Fruit fly (Drosophila melanogaster): ENCODE results near the gene Bacc.
A peak's percentile ranks its signal among the peaks of the same experiment; 100 is the strongest.

Gene Bacc

DNA sequence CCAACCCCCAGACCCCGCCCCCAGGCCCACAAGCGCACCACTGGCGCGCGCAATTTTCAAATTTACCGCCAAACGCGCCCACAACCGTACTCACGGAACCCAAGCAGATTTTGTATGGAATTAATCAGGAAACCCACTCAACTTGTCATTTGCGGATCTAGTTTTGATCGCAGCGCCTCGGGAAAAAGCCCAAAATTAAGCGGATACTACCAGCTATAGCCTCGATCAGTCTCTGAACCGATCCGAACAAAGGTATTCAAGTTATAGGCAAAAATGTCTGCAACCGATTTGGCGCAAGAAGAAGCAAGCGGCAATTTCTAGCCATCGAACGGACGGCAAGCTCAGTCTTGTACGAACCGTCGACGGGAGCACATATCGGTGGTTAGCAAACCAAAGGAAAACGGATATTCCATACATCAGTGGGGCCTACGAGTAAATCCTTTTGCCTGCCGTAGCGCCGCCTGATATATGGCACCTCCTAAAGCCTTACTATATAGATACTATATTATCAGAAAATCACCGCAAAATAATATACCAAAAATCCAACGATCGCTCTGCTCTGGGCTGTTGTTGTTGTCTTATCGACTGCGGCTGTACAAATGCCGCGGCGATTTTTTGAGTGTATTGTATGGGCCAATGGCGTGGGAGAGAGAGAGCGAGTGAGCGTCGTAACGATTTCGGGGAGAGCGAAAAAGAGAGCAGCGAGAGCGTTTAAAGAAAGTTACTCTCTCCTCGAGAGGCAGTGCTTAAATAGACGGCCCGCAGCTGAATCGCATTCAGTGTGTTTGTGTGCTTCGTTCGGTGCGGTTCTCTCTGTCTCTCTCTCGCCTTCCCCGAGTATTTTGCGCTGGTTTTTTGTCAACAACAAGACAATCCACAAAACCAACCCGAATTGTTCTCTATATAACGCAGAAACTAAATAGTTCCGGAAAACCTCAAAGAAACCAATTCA, 491 bp downstream of the Bacc start, which contains the start of gene Pgk:
Gene Pgk, minus strand, starts transcription at position 609 of the 952 bp plus-strand sequence.
- TF ChIP-seq psq (optimal IDR thresholded peaks at IDR 0.05) = peak; percentile 84
- TF ChIP-seq EcR (GFP tag; optimal IDR thresholded peaks at IDR 0.05) = no peak
- no peak for TF ChIP-seq usp (GFP tag; optimal IDR thresholded peaks at IDR 0.05)
- peak; percentile 100 for TF ChIP-seq Dll (optimal IDR thresholded peaks at IDR 0.05)

DNA sequence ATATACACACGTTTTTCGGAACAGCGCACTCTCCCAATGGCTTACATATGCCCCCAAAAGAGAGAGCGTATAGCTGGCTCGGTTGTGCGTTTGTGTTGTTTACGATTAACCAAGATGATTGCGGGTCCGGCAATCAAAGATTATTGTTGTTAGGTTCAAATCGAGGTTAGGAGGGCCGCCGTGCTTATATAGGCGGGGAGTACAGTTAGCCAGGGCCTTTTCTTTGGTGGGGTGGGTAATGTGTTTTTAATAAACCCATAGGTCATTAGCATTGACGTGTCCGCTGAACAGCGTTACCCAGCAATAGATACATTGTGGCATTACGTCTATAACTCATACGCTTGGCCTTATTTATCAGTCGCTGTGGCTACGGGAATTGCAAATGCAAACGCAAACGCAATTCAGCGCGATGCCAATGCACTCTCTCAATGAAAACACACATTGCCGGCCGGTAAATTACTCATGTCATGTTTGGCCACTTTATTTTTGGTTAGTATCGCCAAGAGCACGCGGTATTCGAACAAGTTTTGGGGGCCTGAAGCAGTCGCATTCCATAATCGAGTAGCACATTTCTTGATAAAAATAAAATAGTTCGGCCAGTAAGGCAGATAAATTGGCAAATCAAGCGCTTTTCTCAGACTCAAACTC, 1.7 kb downstream of the Bacc start:
- TF ChIP-seq usp (GFP tag; optimal IDR thresholded peaks at IDR 0.05) = no peak
- TF ChIP-seq EcR (GFP tag; optimal IDR thresholded peaks at IDR 0.05) = peak in 1 of 2 experiments; percentile 67
- TF ChIP-seq psq (optimal IDR thresholded peaks at IDR 0.05) = no peak
- TF ChIP-seq Dll (optimal IDR thresholded peaks at IDR 0.05) = no peak
- TF ChIP-seq CG8478 (optimal IDR thresholded peaks at IDR 0.05) = no peak
- no peak for TF ChIP-seq pan (optimal IDR thresholded peaks at IDR 0.05)

DNA sequence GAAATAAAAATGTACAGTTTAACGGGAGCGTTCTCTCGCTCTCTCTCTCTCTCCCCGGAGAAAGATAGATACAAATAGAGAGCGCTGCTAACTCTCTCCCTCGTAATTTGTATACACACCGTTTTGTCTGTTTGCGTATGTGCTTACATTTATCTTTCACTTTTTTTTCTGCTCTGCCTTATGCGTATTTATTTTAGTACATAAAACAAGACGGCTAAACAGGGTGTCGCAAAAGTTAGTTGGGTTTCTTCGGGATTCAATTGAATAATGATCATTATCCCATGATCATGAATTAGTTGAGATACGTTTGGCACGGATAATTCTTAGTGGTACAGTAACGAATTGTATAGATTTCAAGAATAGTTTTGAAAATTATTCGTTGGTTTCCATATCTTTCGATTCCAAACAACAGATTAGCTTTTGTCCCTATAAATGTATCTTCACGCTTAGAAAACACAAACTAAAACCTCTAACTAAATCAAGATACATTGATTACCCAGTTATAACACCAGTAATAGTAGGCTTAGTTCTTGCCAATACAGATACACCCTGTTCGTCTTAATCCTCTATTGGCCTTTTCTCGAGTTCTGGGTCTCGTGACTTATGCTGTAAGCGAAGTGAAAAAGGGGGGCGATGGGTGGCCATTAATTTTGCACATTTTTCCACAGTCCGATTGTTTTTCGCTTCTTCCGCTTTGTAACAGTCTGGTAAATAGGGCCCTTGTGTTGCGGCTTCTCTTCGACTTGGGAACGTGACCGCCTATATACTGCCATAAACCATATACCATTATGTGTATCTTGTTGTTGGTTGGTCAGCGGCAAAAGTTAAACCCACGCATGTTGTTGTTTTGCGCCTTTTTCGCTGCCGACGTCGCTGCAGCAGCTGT, 2.4 kb downstream of the Bacc start:
- no peak for TF ChIP-seq pan (optimal IDR thresholded peaks at IDR 0.05)

DNA sequence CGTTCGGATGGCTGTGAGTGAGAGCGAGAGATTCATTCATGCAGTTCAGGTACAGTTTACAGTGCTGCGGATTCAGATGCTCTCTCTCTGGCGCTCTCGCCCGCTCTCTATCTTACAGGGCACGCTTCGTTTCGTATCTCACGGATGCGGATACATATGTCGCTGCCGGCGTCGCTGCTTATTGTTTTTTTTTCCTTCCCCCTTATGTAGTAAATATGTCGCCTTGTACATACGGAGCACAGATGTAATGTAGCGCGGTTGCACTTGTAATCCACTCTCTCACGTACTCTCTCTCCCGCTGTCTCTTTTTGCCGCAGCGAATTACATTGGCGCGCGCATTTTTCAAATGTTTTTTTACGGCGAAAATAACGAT, 3.1 kb downstream of the Bacc start:
- peak; percentile 97 for TF ChIP-seq Dll (optimal IDR thresholded peaks at IDR 0.05)
- TF ChIP-seq psq (optimal IDR thresholded peaks at IDR 0.05) = no peak

DNA sequence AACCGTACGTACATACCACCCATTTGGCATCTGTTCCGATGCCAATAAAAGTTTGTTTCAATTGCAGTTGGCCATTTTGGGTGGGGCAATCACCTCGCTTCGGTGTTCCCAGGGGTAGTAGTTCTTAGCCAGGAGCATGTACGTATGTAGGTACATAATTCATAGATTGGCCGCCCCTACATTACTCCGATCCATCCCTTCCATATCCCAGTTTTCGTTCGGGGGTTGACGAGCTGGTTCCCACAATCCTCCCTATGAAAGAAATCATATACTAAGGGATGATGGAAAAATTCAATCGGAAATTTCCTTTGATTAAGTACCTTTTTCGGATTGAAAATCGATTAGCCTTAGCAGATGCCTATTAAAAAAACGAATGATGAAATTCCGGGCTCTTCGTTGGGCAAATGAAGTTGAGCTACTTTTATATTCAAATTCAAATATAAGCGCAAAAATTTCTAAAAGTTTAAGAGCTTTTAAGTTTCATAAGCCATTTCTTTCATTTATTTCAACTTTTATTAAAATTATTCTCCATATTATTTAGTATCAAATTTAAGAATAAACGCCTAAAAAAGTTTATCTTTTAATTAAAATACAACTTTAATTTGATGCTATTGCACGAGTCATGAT, 5.8 kb downstream of the Bacc start:
- no peak for TF ChIP-seq EcR (GFP tag; optimal IDR thresholded peaks at IDR 0.05)
- no peak for TF ChIP-seq Dll (optimal IDR thresholded peaks at IDR 0.05)
- no peak for TF ChIP-seq usp (GFP tag; optimal IDR thresholded peaks at IDR 0.05)
- TF ChIP-seq CG8478 (optimal IDR thresholded peaks at IDR 0.05) = no peak
- no peak for TF ChIP-seq psq (optimal IDR thresholded peaks at IDR 0.05)
- TF ChIP-seq pan (optimal IDR thresholded peaks at IDR 0.05) = no peak

DNA sequence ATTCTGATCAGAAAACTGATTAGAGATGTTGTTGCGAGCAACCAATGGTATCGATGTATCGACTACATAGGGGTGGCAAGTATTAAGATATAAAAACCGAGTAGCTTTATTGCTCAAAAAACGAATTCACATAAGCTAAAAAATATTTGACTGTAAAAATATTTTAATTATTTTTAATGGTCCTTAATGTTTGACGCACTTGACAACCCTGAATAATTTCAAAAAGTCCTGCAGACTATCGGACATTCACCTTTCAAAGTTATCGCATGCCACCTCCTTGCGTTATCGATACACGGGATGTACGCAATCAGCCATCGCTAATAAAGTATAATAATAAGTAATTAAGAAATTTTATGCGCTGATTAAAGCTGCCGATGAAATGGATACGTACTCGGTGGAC, 7.4 kb downstream of the Bacc start, which contains the start of the genes HemK2, Snapin and Tnpo-SR:
Gene HemK2, minus strand, starts transcription at position 24 of the 400 bp plus-strand sequence.
Gene Snapin, minus strand, starts transcription at position 24 of the 400 bp plus-strand sequence.
Gene Tnpo-SR, plus strand, starts transcription at position 271 of the 400 bp plus-strand sequence.
- TF ChIP-seq psq (optimal IDR thresholded peaks at IDR 0.05) = no peak
- no peak for TF ChIP-seq CG8478 (optimal IDR thresholded peaks at IDR 0.05)
- no peak for TF ChIP-seq usp (GFP tag; optimal IDR thresholded peaks at IDR 0.05)
- TF ChIP-seq EcR (GFP tag; optimal IDR thresholded peaks at IDR 0.05) = no peak
- no peak for TF ChIP-seq Dll (optimal IDR thresholded peaks at IDR 0.05)
- TF ChIP-seq pan (optimal IDR thresholded peaks at IDR 0.05) = no peak

DNA sequence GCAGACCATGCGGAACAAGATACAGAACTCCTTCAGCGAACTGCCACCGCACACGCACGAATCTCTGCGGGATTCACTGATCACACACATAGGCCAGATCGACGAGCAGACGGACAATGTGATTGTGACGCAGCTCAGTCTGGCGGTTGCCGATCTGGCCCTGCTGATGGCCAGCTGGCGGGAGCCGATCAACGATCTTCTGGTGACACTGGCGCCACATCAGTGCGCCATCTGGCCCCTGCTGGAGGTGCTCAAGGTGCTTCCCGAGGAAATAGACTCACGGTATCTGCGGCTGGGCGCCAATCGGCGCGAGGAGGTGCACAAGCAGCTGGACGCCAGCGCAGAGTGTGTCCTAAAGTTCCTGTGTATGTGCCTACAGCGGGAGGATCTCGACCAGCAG, 8.0 kb downstream of the Bacc start:
- TF ChIP-seq CG8478 (optimal IDR thresholded peaks at IDR 0.05) (no peak), usp (GFP tag; optimal IDR thresholded peaks at IDR 0.05) (no peak), pan (optimal IDR thresholded peaks at IDR 0.05) (no peak), psq (optimal IDR thresholded peaks at IDR 0.05) (no peak), Dll (optimal IDR thresholded peaks at IDR 0.05) (no peak), EcR (GFP tag; optimal IDR thresholded peaks at IDR 0.05) (no peak)

DNA sequence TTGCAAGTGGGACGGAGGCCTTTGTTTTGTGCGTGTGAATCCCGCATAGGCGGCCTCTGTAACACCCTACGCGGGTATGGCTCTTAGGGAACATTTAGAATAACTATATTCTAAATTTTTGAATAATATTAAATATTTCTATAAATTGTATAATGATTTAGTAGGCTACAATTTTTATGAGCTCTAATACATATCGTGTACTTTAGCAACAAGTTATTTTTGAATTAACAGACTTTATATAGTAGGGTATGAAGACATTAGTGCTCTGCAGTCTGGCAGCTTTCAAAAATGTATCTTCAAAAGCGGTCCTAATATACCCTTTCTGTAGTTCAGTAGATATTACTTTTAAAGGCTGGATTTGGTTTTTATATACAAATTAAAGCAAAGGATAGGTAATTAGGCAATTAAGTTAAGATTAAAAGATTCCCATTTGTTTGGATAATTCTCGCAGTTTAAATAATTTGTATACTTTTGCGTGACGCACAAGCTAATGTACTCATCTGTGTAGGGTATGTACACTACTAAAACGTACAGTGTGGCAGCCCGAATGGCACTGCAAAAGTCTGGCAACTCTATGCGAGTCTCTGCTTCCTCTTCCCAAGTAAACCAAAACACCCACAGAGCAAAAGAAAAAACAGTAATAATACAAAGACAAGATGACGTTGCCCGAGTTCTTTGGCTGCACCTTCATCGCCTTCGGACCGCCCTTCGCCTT, 13.6 kb downstream of the Bacc start, which contains the start of the genes Snx21 and aph-1:
Gene Snx21, minus strand, starts transcription at position 7 of the 715 bp plus-strand sequence.
Gene aph-1, plus strand, starts transcription at position 575 of the 715 bp plus-strand sequence.
- TF ChIP-seq CG8478 (optimal IDR thresholded peaks at IDR 0.05) (no peak), usp (GFP tag; optimal IDR thresholded peaks at IDR 0.05) (no peak), Dll (optimal IDR thresholded peaks at IDR 0.05) (no peak), psq (optimal IDR thresholded peaks at IDR 0.05) (no peak), EcR (GFP tag; optimal IDR thresholded peaks at IDR 0.05) (no peak), pan (optimal IDR thresholded peaks at IDR 0.05) (no peak)

DNA sequence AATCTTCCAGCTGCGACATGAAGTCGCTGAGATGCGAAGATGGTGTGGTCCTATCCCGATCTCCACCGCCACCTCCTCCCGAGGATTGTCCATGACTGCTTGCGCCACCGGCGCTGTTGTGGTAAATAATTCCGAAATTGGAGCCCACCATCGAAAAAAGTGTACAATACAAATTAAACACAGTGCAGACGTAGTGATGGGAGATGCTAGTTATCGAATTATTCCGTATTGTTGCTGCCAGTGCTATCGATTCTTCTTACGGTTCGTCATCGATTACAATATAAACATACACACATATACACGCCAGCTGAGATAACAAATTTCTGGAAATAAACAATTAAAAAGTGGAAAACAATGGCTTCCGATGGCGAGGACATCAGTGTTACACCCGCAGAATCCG, 15.4 kb downstream of the Bacc start, which contains the start of the genes Taf10b and Taf10:
Gene Taf10b, minus strand, starts transcription at position 219 of the 400 bp plus-strand sequence.
Gene Taf10, plus strand, starts transcription at position 264 of the 400 bp plus-strand sequence.
- TF ChIP-seq usp (GFP tag; optimal IDR thresholded peaks at IDR 0.05) (no peak), Dll (optimal IDR thresholded peaks at IDR 0.05) (no peak), psq (optimal IDR thresholded peaks at IDR 0.05) (no peak), EcR (GFP tag; optimal IDR thresholded peaks at IDR 0.05) (no peak), pan (optimal IDR thresholded peaks at IDR 0.05) (no peak), CG8478 (optimal IDR thresholded peaks at IDR 0.05) (no peak)

DNA sequence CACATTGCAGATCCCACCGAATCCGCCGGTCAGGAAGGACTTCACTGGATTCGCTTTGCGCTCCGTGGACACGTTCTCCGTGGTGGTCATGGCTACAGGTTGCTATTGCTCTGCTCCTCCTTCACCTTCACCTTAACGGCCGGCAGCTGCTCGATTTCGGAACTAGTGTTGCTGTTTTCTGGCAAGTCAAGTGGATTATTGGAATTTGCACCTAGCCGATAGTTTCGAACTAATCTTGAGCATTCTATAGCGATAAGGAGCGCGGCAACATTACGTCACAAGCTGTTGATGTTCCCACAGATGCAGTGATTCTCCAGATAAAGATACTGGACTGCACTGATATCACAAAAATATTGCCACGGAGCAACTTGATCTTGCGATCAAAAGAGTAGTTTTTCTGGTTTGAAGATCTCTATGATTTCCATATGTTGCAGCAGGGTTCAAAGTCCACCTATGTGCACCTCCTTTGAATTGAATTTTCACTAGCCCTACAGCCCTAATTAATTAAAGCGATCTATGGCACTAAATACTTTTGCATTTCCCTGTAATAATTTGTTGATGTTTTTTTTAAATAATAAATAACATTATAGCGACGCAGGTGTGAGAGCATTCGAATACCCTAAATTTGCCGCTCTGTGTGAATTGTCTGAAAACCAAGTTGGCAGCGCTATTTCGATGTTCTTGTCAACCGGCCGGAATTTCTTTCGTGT, 17.4 kb downstream of the Bacc start, which contains the start of the genes colt and HINT1:
Gene colt, minus strand, starts transcription at position 594 of the 710 bp plus-strand sequence.
Gene HINT1, plus strand, starts transcription at position 660 of the 710 bp plus-strand sequence.
- no peak for TF ChIP-seq EcR (GFP tag; optimal IDR thresholded peaks at IDR 0.05)
- no peak for TF ChIP-seq CG8478 (optimal IDR thresholded peaks at IDR 0.05)
- no peak for TF ChIP-seq psq (optimal IDR thresholded peaks at IDR 0.05)
- no peak for TF ChIP-seq usp (GFP tag; optimal IDR thresholded peaks at IDR 0.05)
- no peak for TF ChIP-seq Dll (optimal IDR thresholded peaks at IDR 0.05)
- no peak for TF ChIP-seq pan (optimal IDR thresholded peaks at IDR 0.05)

Measured in whole organism.